Worm (Caenorhabditis elegans): ENCODE results near the gene sfxn-1.3.

ce11 chrV:15732209-15732608 lies 5.6 kb downstream of the sfxn-1.3 start, which contains the start of gene str-38:
- TF ChIP-seq nhr-237 (tag; optimal IDR thresholded peaks at IDR 0.05), result no peak
- no peak for TF ChIP-seq ham-2 (GFP tag; optimal IDR thresholded peaks at IDR 0.05)
- no peak for TF ChIP-seq nhr-76 (tag; optimal IDR thresholded peaks at IDR 0.05)
- no peak for TF ChIP-seq ztf-11 (tag; optimal IDR thresholded peaks at IDR 0.05)
- TF ChIP-seq mab-5 (tag; optimal IDR thresholded peaks at IDR 0.05), result no peak
